Fruit fly (Drosophila melanogaster) whole organism, wandering third instar larva: Measurements from ENCODE around the gene CG31921.

Experiments
- Abd-B ChIP-seq: fragments of >200 bp; optimal IDR thresholded peaks from 2 replicates; lab custom pipeline; 2017; ENCODE audit warnings: missing biosample characterization, missing genetic modification characterization
- CG32264 ChIP-seq: fragments of 200-800 bp; sonication (Bioruptor generic); optimal IDR thresholded peaks from 2 replicates; lab custom pipeline; 2016; ENCODE audit warnings: missing biosample characterization, missing genetic modification characterization
- Dfd ChIP-seq: fragments of >200 bp; optimal IDR thresholded peaks from 2 replicates; lab custom pipeline; 2017; ENCODE audit warnings: missing biosample characterization, missing genetic modification characterization
- Dif ChIP-seq: fragments of 200-275, 200-300 bp; sonication (Bioruptor generic); optimal IDR thresholded peaks from 2 replicates; lab custom pipeline; 2018; ENCODE audit warnings: missing biosample characterization, missing genetic modification characterization; ENCODE audit not compliant: partially characterized antibody
- HLH106 ChIP-seq: fragments of 200-800 bp; optimal IDR thresholded peaks from 3 replicates; lab custom pipeline; 2019; ENCODE audit warnings: missing biosample characterization, mild to moderate bottlenecking, missing genetic modification characterization, moderate library complexity
- Hnf4 ChIP-seq: fragments of 200-800 bp; sonication (Bioruptor generic); optimal IDR thresholded peaks from 2 replicates; lab custom pipeline; 2016; ENCODE audit warnings: missing biosample characterization, mild to moderate bottlenecking, missing genetic modification characterization
- Hr78 ChIP-seq: fragments of >200 bp; optimal IDR thresholded peaks from 2 replicates; lab custom pipeline; 2017; ENCODE audit warnings: missing biosample characterization, missing genetic modification characterization
- Hr83 ChIP-seq: fragments of 200-300 bp; sonication (Bioruptor generic); optimal IDR thresholded peaks from 2 replicates; lab custom pipeline; 2016; ENCODE audit warnings: missing biosample characterization, mild to moderate bottlenecking, missing genetic modification characterization, moderate library complexity; ENCODE audit not compliant: poor library complexity, severe bottlenecking
- Jra ChIP-seq: sonication (Bioruptor generic); optimal IDR thresholded peaks from 2 replicates; lab custom pipeline; 2016; ENCODE audit warnings: missing biosample characterization, missing genetic modification characterization
- Mio ChIP-seq: sonication (Bioruptor generic); optimal IDR thresholded peaks from 2 replicates; lab custom pipeline; 2016; ENCODE audit warnings: missing biosample characterization, missing genetic modification characterization
- Myc ChIP-seq: fragments of >200 bp; optimal IDR thresholded peaks from 2 replicates; lab custom pipeline; 2017
- N ChIP-seq: fragments of >200 bp; optimal IDR thresholded peaks from 2 replicates; lab custom pipeline; 2018; ENCODE audit warnings: missing biosample characterization, missing external identifiers, missing genetic modification characterization
- Rel ChIP-seq, 2 experiments: fragments of 200-800 bp; sonication (Bioruptor generic) in 1 of 2; optimal IDR thresholded peaks; 2 replicates in 1 of 2; 3 replicates in 1 of 2; lab custom pipeline; 2016 to 2019; ENCODE audit warnings: mild to moderate bottlenecking in 2 of 2, missing biosample characterization in 2 of 2, missing genetic modification characterization in 2 of 2, moderate library complexity in 1 of 2
- Sp1 ChIP-seq: fragments of 200-800 bp; sonication (Bioruptor generic); optimal IDR thresholded peaks from 3 replicates; lab custom pipeline; 2019; ENCODE audit warnings: missing biosample characterization, mild to moderate bottlenecking, missing genetic modification characterization, moderate library complexity
- Vsx2 ChIP-seq: fragments of 200-300, 225-300 bp; sonication (Bioruptor generic); optimal IDR thresholded peaks from 2 replicates; lab custom pipeline; 2018; ENCODE audit warnings: missing biosample characterization, missing genetic modification characterization; ENCODE audit not compliant: partially characterized antibody
- dmrt93B ChIP-seq: fragments of 200-800 bp; sonication (Bioruptor generic); optimal IDR thresholded peaks from 2 replicates; lab custom pipeline; 2018; ENCODE audit warnings: missing biosample characterization, mild to moderate bottlenecking, missing genetic modification characterization
- dsf ChIP-seq: sonication (Bioruptor generic); optimal IDR thresholded peaks from 2 replicates; lab custom pipeline; 2016; ENCODE audit warnings: missing biosample characterization, missing genetic modification characterization, borderline replicate concordance
- ey ChIP-seq: fragments of 200-800 bp; sonication (Bioruptor generic); optimal IDR thresholded peaks from 2 replicates; lab custom pipeline; 2016; ENCODE audit warnings: missing biosample characterization, missing genetic modification characterization
- foxo ChIP-seq, 2 experiments: fragments of 200-800 bp; sonication (Bioruptor generic); optimal IDR thresholded peaks; 2 replicates in 1 of 2; 3 replicates in 1 of 2; lab custom pipeline; 2016 to 2017; ENCODE audit warnings: missing biosample characterization in 2 of 2, missing genetic modification characterization in 2 of 2
- fru ChIP-seq: fragments of 200-800 bp; sonication (Bioruptor generic); optimal IDR thresholded peaks from 3 replicates; lab custom pipeline; 2016; ENCODE audit warnings: missing biosample characterization, mild to moderate bottlenecking, missing genetic modification characterization
- h ChIP-seq: fragments of 200-800 bp; sonication (Bioruptor generic); optimal IDR thresholded peaks from 3 replicates; lab custom pipeline; 2016; ENCODE audit warnings: missing biosample characterization, mild to moderate bottlenecking, missing genetic modification characterization
- jim ChIP-seq: fragments of 175-275, 200-325 bp; sonication (Bioruptor generic); optimal IDR thresholded peaks from 2 replicates; lab custom pipeline; 2016; ENCODE audit warnings: missing biosample characterization, mild to moderate bottlenecking, missing genetic modification characterization
- lola ChIP-seq: fragments of >200 bp; optimal IDR thresholded peaks from 2 replicates; lab custom pipeline; 2017; ENCODE audit warnings: missing biosample characterization, missing genetic modification characterization
- pan ChIP-seq: fragments of >200 bp; optimal IDR thresholded peaks from 2 replicates; lab custom pipeline; 2017
- psq ChIP-seq: fragments of 200-800 bp; sonication (Bioruptor generic); optimal IDR thresholded peaks from 3 replicates; lab custom pipeline; 2017; ENCODE audit warnings: missing biosample characterization, mild to moderate bottlenecking, missing genetic modification characterization, moderate library complexity
- sage ChIP-seq: fragments of 200-800 bp; sonication (Bioruptor generic); optimal IDR thresholded peaks from 2 replicates; lab custom pipeline; 2016; ENCODE audit warnings: missing biosample characterization, mild to moderate bottlenecking, missing genetic modification characterization
- tai ChIP-seq: sonication (Bioruptor generic); optimal IDR thresholded peaks from 2 replicates; lab custom pipeline; 2016; ENCODE audit warnings: missing biosample characterization, missing genetic modification characterization
- usp ChIP-seq: fragments of >200 bp; optimal IDR thresholded peaks from 2 replicates; lab custom pipeline; 2017; ENCODE audit warnings: missing biosample characterization, missing genetic modification characterization
- woc ChIP-seq: sonication (Bioruptor generic); optimal IDR thresholded peaks from 2 replicates; lab custom pipeline; 2016; ENCODE audit warnings: missing biosample characterization, mild to moderate bottlenecking, missing genetic modification characterization

The CG31921 gene

DNA sequence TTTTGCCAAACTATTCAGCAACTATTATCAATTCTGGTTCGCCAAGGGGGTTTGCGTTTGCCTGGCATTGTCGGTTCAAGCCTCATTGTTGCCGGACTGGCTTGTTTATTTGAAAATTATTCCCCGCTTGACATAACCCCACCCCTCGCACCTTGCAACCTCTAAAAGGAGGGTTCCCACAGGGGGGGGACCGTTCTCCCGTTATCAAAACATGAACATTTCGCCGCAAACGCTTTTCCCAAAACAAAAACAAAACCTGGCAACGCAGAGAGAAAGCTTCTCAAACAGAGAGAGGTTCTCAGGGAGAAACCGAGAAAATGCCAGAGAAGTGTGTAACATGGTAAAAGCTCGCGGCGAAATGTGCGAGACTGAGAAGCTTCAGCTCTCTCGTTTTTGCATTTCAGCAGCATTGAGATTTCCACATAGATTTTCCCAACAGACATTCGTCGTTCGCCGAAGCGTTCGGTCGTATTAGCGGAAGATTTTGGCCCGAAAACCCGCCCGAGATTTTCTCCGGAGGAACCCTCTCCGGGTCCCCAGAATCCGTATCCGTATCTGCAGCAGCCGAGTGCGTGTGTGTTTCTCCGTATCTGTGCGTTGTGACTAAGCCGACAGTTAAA lies 22.2 kb downstream of the CG31921 start:
- TF ChIP-seq Vsx2 (GFP tag; lab: Kevin White, UChicago) (peak; percentile 14), dsf (GFP tag; lab: Kevin White, UChicago) (no peak)

DNA sequence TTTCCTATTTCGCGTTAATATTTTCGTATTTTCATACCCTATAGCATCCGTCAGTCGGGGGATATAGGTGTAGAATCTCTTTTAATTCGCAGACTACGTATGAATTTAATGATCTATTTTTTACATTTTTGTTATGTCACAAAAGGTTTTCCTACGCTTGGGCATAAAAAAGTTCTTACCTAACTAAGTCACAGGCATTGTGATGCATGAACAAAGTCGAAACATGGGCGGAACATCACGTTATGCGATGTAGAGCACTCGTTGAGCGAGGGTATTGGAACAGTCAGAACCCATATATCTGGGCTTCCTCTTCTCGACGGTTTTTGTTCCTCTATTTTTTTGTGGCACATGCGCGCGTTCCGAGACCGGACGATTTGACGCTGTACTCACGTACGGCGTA lies 23.0 kb downstream of the CG31921 start:
- TF ChIP-seq CG32264 (GFP tag; lab: Kevin White, UChicago) (no peak), Hr78 (GFP tag; lab: Kevin White, UChicago) (no peak), woc (peak; percentile 15), psq (GFP tag; lab: Kevin White, UChicago) (no peak), Myc (lab: Kevin White, UChicago) (no peak), pan (peak; percentile 39), Hr83 (GFP tag; lab: Kevin White, UChicago) (no peak), Sp1 (GFP tag; lab: Kevin White, UChicago) (no peak), jim (no peak)

DNA sequence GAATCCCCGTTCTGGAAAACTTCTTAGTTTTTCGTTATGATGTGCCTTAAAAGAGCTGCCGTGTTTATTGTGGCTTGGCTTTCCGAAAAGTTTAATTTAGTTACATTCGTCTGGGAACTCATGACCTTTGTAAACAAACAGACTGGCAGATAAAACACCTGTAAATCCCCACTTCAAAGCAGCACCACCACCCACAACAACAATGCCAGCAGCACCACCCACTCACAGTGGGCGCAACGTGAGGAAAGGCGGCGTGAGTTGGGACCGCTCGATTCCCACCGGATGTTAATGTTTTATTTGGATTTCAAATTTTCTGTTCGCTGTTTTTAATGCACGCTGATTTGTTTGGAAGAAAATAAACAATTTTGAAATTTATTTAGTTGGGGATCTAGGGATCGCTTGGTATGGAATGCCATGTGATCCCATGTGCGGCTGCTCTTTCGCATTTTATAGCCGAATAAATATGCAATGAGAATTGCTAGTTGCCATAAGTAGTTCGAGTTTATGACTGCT lies 23.9 kb downstream of the CG31921 start:
- TF ChIP-seq pan (no peak), Dfd (GFP tag; lab: Kevin White, UChicago) (no peak), Myc (lab: Kevin White, UChicago) (no peak), h (GFP tag; lab: Kevin White, UChicago) (no peak), sage (GFP tag; lab: Kevin White, UChicago) (no peak), Jra (GFP tag; lab: Kevin White, UChicago) (no peak), usp (no peak), Rel (GFP tag; optimal IDR thresholded peaks at IDR 0.05; lab: Kevin White, UChicago) (no peak), Rel (tag; optimal IDR thresholded peaks at IDR 0.05; lab: Kevin White, UChicago) (no peak), Mio (no peak), Dif (GFP tag; lab: Kevin White, UChicago) (no peak), lola (GFP tag; lab: Kevin White, UChicago) (no peak), foxo (GFP tag; optimal IDR thresholded peaks at IDR 0.05; lab: Kevin White, UChicago) (no peak), ey (GFP tag; lab: Kevin White, UChicago) (no peak), N (GFP tag; lab: Kevin White, UChicago) (no peak), Abd-B (GFP tag; lab: Kevin White, UChicago) (no peak), CG32264 (GFP tag; lab: Kevin White, UChicago) (no peak), fru (GFP tag; lab: Kevin White, UChicago) (no peak), Sp1 (GFP tag; lab: Kevin White, UChicago) (no peak)

DNA sequence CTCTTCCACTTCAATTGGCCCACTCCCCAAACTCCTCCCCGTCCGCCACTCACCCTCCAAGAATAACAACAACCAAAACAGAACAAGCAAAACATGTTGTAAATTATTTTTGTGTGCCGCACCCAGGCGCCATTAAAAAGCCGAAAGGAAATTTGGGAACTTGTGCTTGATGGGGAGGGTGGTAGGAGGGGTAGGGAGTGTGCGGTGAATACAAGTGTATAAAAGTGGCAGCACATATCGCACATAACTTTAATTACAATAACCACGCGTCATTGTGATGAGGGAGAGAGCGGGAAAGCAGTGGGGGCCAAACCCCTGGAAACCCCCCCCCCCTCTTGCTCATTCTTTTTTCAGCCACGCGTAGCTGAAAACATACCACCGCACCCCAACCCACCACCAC lies 25.0 kb downstream of the CG31921 start:
- TF ChIP-seq jim (no peak), Abd-B (GFP tag; lab: Kevin White, UChicago) (no peak), lola (GFP tag; lab: Kevin White, UChicago) (no peak)

DNA sequence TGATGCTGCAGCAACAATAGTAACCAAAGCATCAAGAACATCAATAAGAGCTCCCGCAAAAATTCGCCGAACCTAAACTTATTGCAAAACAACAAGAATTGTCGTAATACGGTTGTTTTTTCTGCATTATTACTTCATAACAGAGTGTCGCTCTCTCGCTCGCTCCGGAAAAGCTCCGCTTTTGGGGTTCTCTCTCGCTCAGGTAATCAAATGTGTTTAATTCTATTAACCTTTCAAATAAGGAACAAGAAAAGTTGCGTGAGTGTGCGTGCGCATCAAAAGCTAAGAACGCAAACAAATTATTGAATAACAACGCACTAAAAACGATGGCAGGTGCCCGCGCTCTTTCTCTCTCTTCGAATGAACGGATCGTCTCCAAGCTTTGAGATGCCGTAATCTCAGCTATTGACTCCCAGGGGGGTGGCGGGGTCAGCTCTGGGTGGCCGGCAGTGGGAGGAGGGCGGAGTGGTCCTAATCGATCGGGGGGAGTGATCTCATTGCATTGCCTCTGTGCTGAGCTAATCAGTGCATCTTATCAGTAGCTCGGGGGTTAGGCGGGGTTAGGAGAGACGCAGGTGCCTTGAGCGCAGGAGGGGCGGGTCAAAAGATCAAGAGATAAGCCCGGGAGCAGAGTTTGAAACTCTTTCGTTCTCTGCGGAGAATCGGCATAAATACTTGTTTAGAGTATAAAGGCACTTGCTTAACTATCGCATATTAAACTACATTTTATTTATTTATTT lies 25.8 kb downstream of the CG31921 start:
- no peak for TF ChIP-seq Vsx2 (GFP tag; lab: Kevin White, UChicago)
- TF ChIP-seq tai = no peak
- TF ChIP-seq fru (GFP tag; lab: Kevin White, UChicago) = no peak
- no peak for TF ChIP-seq usp
- TF ChIP-seq HLH106 (tag; lab: Kevin White, UChicago) = no peak
- no peak for TF ChIP-seq Dif (GFP tag; lab: Kevin White, UChicago)
- TF ChIP-seq Rel (GFP tag; optimal IDR thresholded peaks at IDR 0.05; lab: Kevin White, UChicago) = no peak
- no peak for TF ChIP-seq Rel (tag; optimal IDR thresholded peaks at IDR 0.05; lab: Kevin White, UChicago)
- no peak for TF ChIP-seq dmrt93B (GFP tag; lab: Kevin White, UChicago)
- no peak for TF ChIP-seq psq (GFP tag; lab: Kevin White, UChicago)
- no peak for TF ChIP-seq CG32264 (GFP tag; lab: Kevin White, UChicago)
- TF ChIP-seq Hnf4 (GFP tag; lab: Kevin White, UChicago) = no peak
- TF ChIP-seq, all 38 proteins: peak for 0
